Worm (Caenorhabditis elegans) whole organism, L3 larva: ENCODE measurements around the gene srw-117.

Source experiments
- R02D3.7 ChIP-seq: fragments of 150-350 bp; optimal IDR thresholded peaks from 2 replicates; lab custom pipeline; 2014; ENCODE audit warnings: missing biosample characterization, missing genetic modification characterization
- ZK546.5 ChIP-seq: sonication (generic microtip); optimal IDR thresholded peaks from 2 replicates; lab custom pipeline; 2017; ENCODE audit warnings: missing biosample characterization, missing genetic modification characterization
- aly-2 ChIP-seq: fragments of 150-350 bp; optimal IDR thresholded peaks from 2 replicates; lab custom pipeline; 2014; ENCODE audit warnings: missing biosample characterization, missing genetic modification characterization
- ama-1 ChIP-seq: fragments of 150-350 bp; optimal IDR thresholded peaks from 2 replicates; lab custom pipeline; 2018
- ceh-16 ChIP-seq: sonication (generic microtip); optimal IDR thresholded peaks from 2 replicates; lab custom pipeline; 2017; ENCODE audit warnings: missing biosample characterization, missing genetic modification characterization
- ceh-28 ChIP-seq: fragments of 150-350 bp; optimal IDR thresholded peaks from 2 replicates; lab custom pipeline; 2014; ENCODE audit warnings: missing biosample characterization, missing genetic modification reagents, missing genetic modification characterization
- ceh-82 ChIP-seq: fragments of 150-350 bp; optimal IDR thresholded peaks from 2 replicates; lab custom pipeline; 2014; ENCODE audit warnings: missing biosample characterization, missing genetic modification characterization
- ceh-9 ChIP-seq: sonication (generic microtip); optimal IDR thresholded peaks from 2 replicates; lab custom pipeline; 2018; ENCODE audit warnings: missing biosample characterization, missing genetic modification characterization
- daf-12 ChIP-seq: fragments of 150-350 bp; optimal IDR thresholded peaks from 2 replicates; lab custom pipeline; 2014; ENCODE audit warnings: missing biosample characterization, missing genetic modification reagents, missing genetic modification characterization
- egl-27 ChIP-seq: sonication (generic microtip); optimal IDR thresholded peaks from 4 replicates; lab custom pipeline; 2017; ENCODE audit warnings: missing biosample characterization, missing genetic modification reagents, missing genetic modification characterization
- elt-1 ChIP-seq: fragments of 150-350 bp; optimal IDR thresholded peaks from 2 replicates; lab custom pipeline; 2014; ENCODE audit warnings: missing biosample characterization, missing genetic modification characterization
- elt-2 ChIP-seq: sonication (generic microtip); optimal IDR thresholded peaks from 2 replicates; lab custom pipeline; 2016; ENCODE audit warnings: missing genetic modification reagents, mild to moderate bottlenecking, missing genetic modification characterization, missing compliant biosample characterization
- eor-1 ChIP-seq, 2 experiments: fragments of 150-350 bp; optimal IDR thresholded peaks; 2 replicates each; lab custom pipeline; 2014 to 2018; ENCODE audit warnings: missing biosample characterization in 2 of 2, missing genetic modification characterization in 2 of 2
- fkh-10 ChIP-seq: sonication (generic microtip); optimal IDR thresholded peaks from 2 replicates; lab custom pipeline; 2017; ENCODE audit warnings: missing biosample characterization, missing genetic modification reagents, missing genetic modification characterization
- fkh-2 ChIP-seq: fragments of 150-350 bp; optimal IDR thresholded peaks from 2 replicates; lab custom pipeline; 2014; ENCODE audit warnings: missing biosample characterization, missing genetic modification reagents, missing genetic modification characterization
- fos-1 ChIP-seq: fragments of 150-350 bp; optimal IDR thresholded peaks from 2 replicates; lab custom pipeline; 2014; ENCODE audit warnings: missing biosample characterization, missing genetic modification characterization
- jun-1 ChIP-seq: fragments of 150-350 bp; optimal IDR thresholded peaks from 2 replicates; lab custom pipeline; 2014; ENCODE audit warnings: missing biosample characterization, missing genetic modification reagents, missing genetic modification characterization
- lin-15B ChIP-seq: fragments of 150-350 bp; optimal IDR thresholded peaks from 2 replicates; lab custom pipeline; 2014; ENCODE audit warnings: missing biosample characterization, missing genetic modification characterization
- lin-39 ChIP-seq: fragments of 150-350 bp; optimal IDR thresholded peaks from 2 replicates; lab custom pipeline; 2018; ENCODE audit warnings: missing biosample characterization, missing genetic modification reagents, missing genetic modification characterization
- lsy-12 ChIP-seq: sonication (generic microtip); optimal IDR thresholded peaks from 2 replicates; lab custom pipeline; 2016; ENCODE audit warnings: mild to moderate bottlenecking, missing genetic modification characterization, missing compliant biosample characterization
- mdl-1 ChIP-seq: fragments of 150-350 bp; optimal IDR thresholded peaks from 2 replicates; lab custom pipeline; 2014; ENCODE audit warnings: missing biosample characterization, missing genetic modification characterization
- nfya-1 ChIP-seq: sonication (generic microtip); optimal IDR thresholded peaks from 2 replicates; lab custom pipeline; 2017; ENCODE audit warnings: missing genetic modification characterization, mild to moderate bottlenecking, missing compliant biosample characterization, antibody characterized with exemption, moderate library complexity; ENCODE audit not compliant: insufficient read depth
- nhr-11 ChIP-seq: fragments of 150-350 bp; optimal IDR thresholded peaks from 2 replicates; lab custom pipeline; 2014; ENCODE audit warnings: missing biosample characterization, missing genetic modification characterization
- nhr-12 ChIP-seq: fragments of 150-350 bp; optimal IDR thresholded peaks from 2 replicates; lab custom pipeline; 2014; ENCODE audit warnings: missing biosample characterization, missing genetic modification characterization
- nhr-23 ChIP-seq: fragments of 150-350 bp; optimal IDR thresholded peaks from 2 replicates; lab custom pipeline; 2014; ENCODE audit warnings: missing biosample characterization, missing genetic modification reagents, missing genetic modification characterization
- nhr-237 ChIP-seq: fragments of 150-350 bp; optimal IDR thresholded peaks from 2 replicates; lab custom pipeline; 2014; ENCODE audit warnings: missing biosample characterization, missing genetic modification characterization
- nhr-25 ChIP-seq: sonication (generic microtip); optimal IDR thresholded peaks from 2 replicates; lab custom pipeline; 2017; ENCODE audit warnings: missing biosample characterization, missing genetic modification characterization
- nhr-28 ChIP-seq: fragments of 150-350 bp; optimal IDR thresholded peaks from 2 replicates; lab custom pipeline; 2014; ENCODE audit warnings: missing biosample characterization, missing genetic modification characterization
- nhr-67 ChIP-seq: fragments of 150-350 bp; optimal IDR thresholded peaks from 2 replicates; lab custom pipeline; 2014; ENCODE audit warnings: missing biosample characterization, missing genetic modification characterization
- nhr-76 ChIP-seq: fragments of 150-350 bp; sonication (generic microtip); optimal IDR thresholded peaks from 5 replicates; lab custom pipeline; 2014; ENCODE audit warnings: missing biosample characterization, missing genetic modification characterization
- nhr-77 ChIP-seq: fragments of 150-350 bp; optimal IDR thresholded peaks from 2 replicates; lab custom pipeline; 2014; ENCODE audit warnings: missing biosample characterization, missing genetic modification characterization
- pha-4 ChIP-seq: fragments of 150-350 bp; optimal IDR thresholded peaks from 2 replicates; lab custom pipeline; 2014; ENCODE audit warnings: missing biosample characterization, missing genetic modification reagents, missing genetic modification characterization
- pqm-1 ChIP-seq: fragments of 150-350 bp; optimal IDR thresholded peaks from 2 replicates; lab custom pipeline; 2017; ENCODE audit warnings: missing biosample characterization, missing genetic modification characterization, inconsistent platforms
- sea-2 ChIP-seq: fragments of 150-350 bp; sonication (generic microtip); optimal IDR thresholded peaks from 4 replicates; lab custom pipeline; 2014; ENCODE audit warnings: missing biosample characterization, missing genetic modification reagents, missing genetic modification characterization
- snpc-4 ChIP-seq: fragments of 150-350 bp; optimal IDR thresholded peaks from 2 replicates; lab custom pipeline; 2014; ENCODE audit warnings: missing biosample characterization, missing genetic modification characterization
- unc-39 ChIP-seq: sonication (generic microtip); optimal IDR thresholded peaks from 4 replicates; lab custom pipeline; 2017; ENCODE audit warnings: missing biosample characterization, missing genetic modification characterization
- unc-62 ChIP-seq: fragments of 150-350 bp; sonication (generic microtip); optimal IDR thresholded peaks from 4 replicates; lab custom pipeline; 2014; ENCODE audit warnings: missing biosample characterization, missing genetic modification reagents, missing genetic modification characterization
- zag-1 ChIP-seq: fragments of 150-350 bp; optimal IDR thresholded peaks from 2 replicates; lab custom pipeline; 2014; ENCODE audit warnings: missing biosample characterization, missing genetic modification characterization
- ztf-11 ChIP-seq: fragments of 150-350 bp; optimal IDR thresholded peaks from 2 replicates; lab custom pipeline; 2014; ENCODE audit warnings: missing biosample characterization, missing genetic modification characterization
- ztf-4 ChIP-seq: fragments of 150-350 bp; optimal IDR thresholded peaks from 2 replicates; lab custom pipeline; 2014; ENCODE audit warnings: missing biosample characterization, missing genetic modification characterization

Gene srw-117

ce11 chrV:2991485-2991884, 8.2 kb upstream of the srw-117 start, which contains the start of gene srw-121:
Gene srw-121, minus strand, starts transcription at chrV:2991585.
- no peak for TF ChIP-seq pqm-1
- TF ChIP-seq elt-2 (tag; lab: Kevin White, UChicago), result no peak
- no peak for TF ChIP-seq R02D3.7 (tag; lab: Kevin White, UChicago)
- no peak for TF ChIP-seq elt-1
- TF ChIP-seq nhr-12 (tag; lab: Kevin White, UChicago), result no peak
- TF ChIP-seq lsy-12 (tag; lab: Kevin White, UChicago), result no peak
- TF ChIP-seq nhr-23 (tag; lab: Kevin White, UChicago), result no peak
- no peak for TF ChIP-seq ZK546.5 (tag; lab: Kevin White, UChicago)
- TF ChIP-seq mdl-1 (tag; lab: Kevin White, UChicago), result no peak
- TF ChIP-seq unc-39 (tag; lab: Kevin White, UChicago), result no peak
- TF ChIP-seq nhr-77, result no peak
- no peak for TF ChIP-seq nfya-1
- TF ChIP-seq lin-15B (tag; lab: Kevin White, UChicago), result no peak
- no peak for TF ChIP-seq jun-1 (tag; lab: Kevin White, UChicago)
- TF ChIP-seq ceh-9 (tag; lab: Kevin White, UChicago), result no peak
- no peak for TF ChIP-seq egl-27 (tag; lab: Kevin White, UChicago)
- TF ChIP-seq lin-39 (tag; lab: Kevin White, UChicago), result no peak
- TF ChIP-seq daf-12 (tag; lab: Kevin White, UChicago), result no peak

DNA sequence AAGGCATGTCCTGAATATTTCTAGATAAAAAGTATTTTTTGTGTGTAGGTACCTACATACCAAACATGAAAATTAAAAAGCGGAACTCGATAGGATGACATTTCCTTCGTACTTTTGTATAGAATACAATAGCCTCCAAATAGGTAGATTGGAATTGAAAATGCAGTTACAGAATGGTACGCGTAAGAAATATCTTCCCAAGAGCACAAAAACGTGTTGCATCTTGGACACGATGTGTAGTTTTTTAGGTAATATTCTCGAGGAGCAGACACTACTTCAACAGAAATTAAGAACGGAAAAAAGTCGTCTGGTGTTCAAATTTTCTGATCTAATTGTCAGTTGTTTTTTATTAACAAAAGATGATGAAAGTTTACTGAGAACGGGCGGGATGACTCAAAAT, 4.2 kb upstream of the srw-117 start, which contains the start of gene srh-85:
Gene srh-85, minus strand, starts transcription at position 101 of the 400 bp plus-strand sequence.
- TF ChIP-seq pqm-1 (no peak), nhr-12 (tag; lab: Kevin White, UChicago) (no peak), eor-1 (tag; optimal IDR thresholded peaks at IDR 0.05; lab: Kevin White, UChicago) (no peak), ztf-4 (tag; lab: Kevin White, UChicago) (no peak), ceh-82 (tag; lab: Kevin White, UChicago) (no peak), unc-62 (no peak), fkh-10 (GFP tag; lab: Kevin White, UChicago) (no peak), nhr-67 (no peak), nhr-77 (no peak), elt-2 (tag; lab: Kevin White, UChicago) (no peak), nhr-76 (tag; lab: Kevin White, UChicago) (no peak), snpc-4 (tag; lab: Kevin White, UChicago) (no peak), lsy-12 (tag; lab: Kevin White, UChicago) (no peak), nfya-1 (no peak), nhr-28 (no peak), nhr-23 (tag; lab: Kevin White, UChicago) (no peak), zag-1 (no peak), jun-1 (tag; lab: Kevin White, UChicago) (no peak), daf-12 (tag; lab: Kevin White, UChicago) (no peak)

DNA sequence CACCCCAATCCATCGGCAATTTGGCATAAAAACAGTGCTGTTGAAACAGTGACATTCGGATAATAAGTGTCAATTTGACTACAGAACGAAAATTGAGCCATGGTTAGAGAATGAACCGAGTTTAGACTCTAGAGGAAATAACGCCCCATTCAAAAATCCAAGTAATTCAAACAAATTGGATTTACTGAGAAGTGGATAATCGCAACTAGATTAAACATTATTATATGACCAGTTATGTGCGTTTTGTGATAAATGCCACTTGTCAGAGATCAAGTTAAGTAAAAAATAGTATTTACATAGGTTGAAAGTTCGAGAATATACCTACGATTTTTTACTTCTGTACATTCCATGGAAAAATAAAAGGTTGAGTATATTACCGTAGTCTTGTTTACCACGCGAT, 2.1 kb upstream of the srw-117 start, which contains the start of gene srw-139:
Gene srw-139, minus strand, starts transcription at position 101 of the 400 bp plus-strand sequence.
- TF ChIP-seq ztf-4 (tag; lab: Kevin White, UChicago) (no peak), elt-2 (tag; lab: Kevin White, UChicago) (no peak), nhr-28 (no peak), nfya-1 (no peak), zag-1 (no peak), lin-39 (tag; lab: Kevin White, UChicago) (no peak), lsy-12 (tag; lab: Kevin White, UChicago) (no peak), aly-2 (tag; lab: Kevin White, UChicago) (no peak), ZK546.5 (tag; lab: Kevin White, UChicago) (no peak), egl-27 (tag; lab: Kevin White, UChicago) (no peak), ceh-16 (tag; lab: Kevin White, UChicago) (no peak), pqm-1 (no peak), fkh-2 (tag; lab: Kevin White, UChicago) (no peak), R02D3.7 (tag; lab: Kevin White, UChicago) (no peak)

DNA sequence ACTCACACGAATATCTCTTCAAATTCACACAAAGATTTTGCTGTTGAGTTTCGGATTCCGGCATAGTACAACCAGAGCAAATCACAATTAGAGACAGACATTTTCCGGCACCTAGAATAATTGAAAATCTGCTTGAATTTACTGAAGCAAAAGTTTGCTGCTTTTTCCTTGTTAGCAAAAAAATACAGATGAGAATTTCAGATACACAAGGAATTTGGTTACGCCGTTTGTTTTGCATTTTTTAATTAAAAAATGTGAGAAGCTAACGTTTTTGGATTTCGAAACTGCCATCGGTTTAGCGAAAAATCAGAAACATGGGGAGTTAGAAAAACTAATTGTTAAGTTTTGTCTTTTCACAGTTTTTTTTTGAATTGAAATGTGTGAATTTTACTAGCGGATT, 3.3 kb downstream of the srw-117 start, which contains the start of gene srw-118:
Gene srw-118, minus strand, starts transcription at position 101 of the 400 bp plus-strand sequence.
- TF ChIP-seq ceh-9 (tag; lab: Kevin White, UChicago) (no peak), ceh-16 (tag; lab: Kevin White, UChicago) (no peak), ztf-11 (tag; lab: Kevin White, UChicago) (no peak), snpc-4 (tag; lab: Kevin White, UChicago) (no peak)

DNA sequence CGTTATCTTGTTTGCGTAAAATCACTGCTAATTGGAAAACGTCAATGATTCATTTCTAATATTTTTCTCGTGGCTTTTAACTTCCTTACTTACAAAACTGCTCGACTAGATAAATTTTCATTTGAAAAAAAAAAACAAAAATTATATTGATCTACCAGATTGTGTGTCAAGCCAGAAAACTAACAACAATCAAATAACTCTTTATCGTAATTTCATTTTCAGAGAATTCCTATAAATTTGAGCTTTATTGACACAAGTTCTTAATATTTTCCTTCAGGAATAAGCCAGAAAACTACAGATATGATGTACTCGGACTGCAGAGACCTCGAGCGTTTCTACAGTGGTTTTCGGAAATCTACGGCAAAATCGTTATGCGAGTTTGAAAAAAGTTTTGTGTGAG, 7.0 kb downstream of the srw-117 start, which contains the start of gene srw-124:
Gene srw-124, plus strand, starts transcription at position 301 of the 400 bp plus-strand sequence.
- TF ChIP-seq ceh-82 (tag; lab: Kevin White, UChicago), result no peak
- no peak for TF ChIP-seq R02D3.7 (tag; lab: Kevin White, UChicago)
- no peak for TF ChIP-seq ztf-4 (tag; lab: Kevin White, UChicago)
- TF ChIP-seq nhr-12 (tag; lab: Kevin White, UChicago), result no peak
- TF ChIP-seq nhr-11, result no peak
- no peak for TF ChIP-seq ama-1
- TF ChIP-seq nhr-25 (tag; lab: Kevin White, UChicago), result no peak
- no peak for TF ChIP-seq snpc-4 (tag; lab: Kevin White, UChicago)
- no peak for TF ChIP-seq nhr-23 (tag; lab: Kevin White, UChicago)
- no peak for TF ChIP-seq jun-1 (tag; lab: Kevin White, UChicago)
- TF ChIP-seq lin-15B (tag; lab: Kevin White, UChicago), result no peak
- TF ChIP-seq ceh-28, result no peak
- no peak for TF ChIP-seq sea-2 (GFP tag; lab: Kevin White, UChicago)
- TF ChIP-seq fos-1 (tag; lab: Kevin White, UChicago), result no peak
- TF ChIP-seq pha-4 (tag; lab: Kevin White, UChicago), result no peak
- no peak for TF ChIP-seq ZK546.5 (tag; lab: Kevin White, UChicago)
- TF ChIP-seq zag-1, result no peak
- TF ChIP-seq nfya-1, result no peak
- no peak for TF ChIP-seq nhr-237 (tag; lab: Kevin White, UChicago)
